Worm (Caenorhabditis elegans): ENCODE data around the gene gtf-2H1.

DNA sequence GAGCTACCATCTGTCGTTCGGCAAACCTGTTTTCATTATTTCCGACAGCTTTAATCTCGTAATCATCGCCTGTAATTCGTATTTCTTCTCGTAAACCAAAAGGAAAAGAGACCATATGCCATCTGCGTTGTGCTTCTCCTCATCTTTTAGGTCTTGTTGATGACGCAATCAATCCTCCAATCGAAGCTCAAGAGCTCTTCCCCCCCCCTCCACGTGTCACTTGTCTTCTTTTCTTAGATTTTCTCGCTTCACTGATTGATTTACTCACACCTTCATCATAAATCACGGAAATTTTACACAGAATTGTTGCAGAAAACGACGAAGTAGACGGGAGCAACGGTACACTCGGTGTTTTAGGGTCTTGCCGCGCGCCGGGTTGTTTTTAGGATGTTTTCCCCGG lies 52.9 kb downstream of the gtf-2H1 start, which contains the start of gene tcl-2:
- TF ChIP-seq nhr-6 (tag; optimal IDR thresholded peaks at IDR 0.05) (no peak), nhr-11 (tag; optimal IDR thresholded peaks at IDR 0.05) (no peak), dpl-1 (GFP tag; optimal IDR thresholded peaks at IDR 0.05) (no peak), T26A8.4 (GFP tag; IDR thresholded peaks at IDR 0.05) (no peak), nhr-28 (tag; optimal IDR thresholded peaks at IDR 0.05) (no peak), mes-2 (tag; optimal IDR thresholded peaks at IDR 0.05; ENCODE audit: poor library complexity, severe bottlenecking) (no peak), daf-8 (GFP tag; IDR thresholded peaks at IDR 0.05) (no peak), unc-39 (tag; optimal IDR thresholded peaks at IDR 0.05) (no peak)

Measured in whole organism, L4 larva.